1 fruit fly cellular context compared by ENCODE assay signal in the genomic region with DNA sequence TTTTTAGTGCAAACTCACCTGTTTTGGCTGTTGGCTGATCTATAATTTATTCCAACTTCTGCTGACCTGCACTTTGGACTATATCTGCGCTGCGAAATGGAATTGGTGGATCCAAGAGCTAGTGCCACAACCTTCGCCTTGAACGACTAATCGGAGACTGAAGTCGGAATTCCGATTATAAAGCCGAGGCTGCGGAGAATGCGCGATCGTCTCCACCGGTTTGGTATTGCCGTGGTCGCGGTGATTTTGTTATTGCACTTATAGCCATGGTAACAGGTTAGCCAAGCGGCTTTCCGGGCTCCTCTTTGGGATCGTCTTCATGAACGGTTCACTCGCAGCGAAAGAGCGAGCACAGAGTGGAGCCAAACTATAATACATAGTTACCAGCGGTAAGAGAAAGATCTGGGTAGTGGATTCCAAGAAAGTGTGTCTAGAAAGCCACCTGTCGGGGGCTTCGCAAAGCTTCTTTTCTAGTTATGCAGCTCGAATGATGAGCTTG.
TF ChIP-seq lines count a peak whose summit lies in the region.

A gene (minus strand): TSS at position 165 of the 499 bp plus-strand sequence.

TF ChIP-seq in whole organism, embryonic, 481 proteins besides CTCF, POLR2A, EP300 and RAD21 (continued from another document):
- TF ChIP-seq fru (optimal IDR thresholded peaks at IDR 0.05; lab: Kevin White, UChicago): no peak
- TF ChIP-seq pnt (GFP tag; optimal IDR thresholded peaks at IDR 0.05; lab: Kevin White, UChicago): no peak
- TF ChIP-seq CG13287 (GFP tag; IDR thresholded peaks at IDR 0.05; lab: Robert Waterston, UW; ENCODE audit: partially characterized antibody): peak; percentile 24; the same call in 1 of the 2 replicates
- no peak for TF ChIP-seq CrebB (tag; optimal IDR thresholded peaks at IDR 0.05; lab: Kevin White, UChicago)
- no peak for TF ChIP-seq CG8089 (GFP tag; optimal IDR thresholded peaks at IDR 0.05; lab: Kevin White, UChicago)
- TF ChIP-seq sens-2 (GFP tag; IDR thresholded peaks at IDR 0.05; lab: Robert Waterston, UW): 0 out of 2 replicates have a peak, but pooled peaks have one; percentile 44
- TF ChIP-seq CG16779 (GFP tag; IDR thresholded peaks at IDR 0.05; lab: Robert Waterston, UW): no peak
- no peak for TF ChIP-seq eyg (GFP tag; optimal IDR thresholded peaks at IDR 0.05; lab: Kevin White, UChicago)
- TF ChIP-seq CG17186 (GFP tag; optimal IDR thresholded peaks at IDR 0.05; lab: Kevin White, UChicago): no peak
- no peak for TF ChIP-seq CG10209 (GFP tag; optimal IDR thresholded peaks at IDR 0.05; lab: Kevin White, UChicago)
- peak; percentile 44 for TF ChIP-seq Jarid2 (GFP tag; optimal IDR thresholded peaks at IDR 0.05; lab: Kevin White, UChicago)
- TF ChIP-seq ab (GFP tag; optimal IDR thresholded peaks at IDR 0.05; lab: Kevin White, UChicago): no peak
- no peak for TF ChIP-seq so (GFP tag; IDR thresholded peaks at IDR 0.05; lab: Robert Waterston, UW)
- no peak for TF ChIP-seq CG11695 (GFP tag; IDR thresholded peaks at IDR 0.05; lab: Robert Waterston, UW)
- no peak for TF ChIP-seq onecut (GFP tag; IDR thresholded peaks at IDR 0.05; lab: Robert Waterston, UW)
- TF ChIP-seq sr (GFP tag; IDR thresholded peaks at IDR 0.05; lab: Robert Waterston, UW): no peak
- peak; percentile 2 for TF ChIP-seq CG15514 (GFP tag; optimal IDR thresholded peaks at IDR 0.05; lab: Kevin White, UChicago)
- TF ChIP-seq CG3995 (GFP tag; optimal IDR thresholded peaks at IDR 0.05; lab: Kevin White, UChicago): no peak
- TF ChIP-seq ttk (GFP tag; IDR thresholded peaks at IDR 0.05; lab: Robert Waterston, UW): no peak
- TF ChIP-seq CG12219 (GFP tag; optimal IDR thresholded peaks at IDR 0.05; lab: Kevin White, UChicago): no peak
- no peak for TF ChIP-seq Sox102F (GFP tag; optimal IDR thresholded peaks at IDR 0.05; lab: Kevin White, UChicago)
- TF ChIP-seq NC2β (GFP tag; optimal IDR thresholded peaks at IDR 0.05; lab: Kevin White, UChicago): no peak
- TF ChIP-seq Xbp1 (GFP tag; optimal IDR thresholded peaks at IDR 0.05; lab: Kevin White, UChicago): no peak
- TF ChIP-seq rib (GFP tag; IDR thresholded peaks at IDR 0.05; lab: Robert Waterston, UW): peak; percentile 42; the same call in 1 of the 2 replicates
- peak; percentile 84 for TF ChIP-seq CG3163 (GFP tag; optimal IDR thresholded peaks at IDR 0.05; lab: Kevin White, UChicago)
- no peak for TF ChIP-seq Ravus (GFP tag; IDR thresholded peaks at IDR 0.05; lab: Robert Waterston, UW)
- TF ChIP-seq sug (tag; optimal IDR thresholded peaks at IDR 0.05; lab: Kevin White, UChicago): no peak
- peak; percentile 46 for TF ChIP-seq sens (GFP tag; lab: Kevin White, UChicago)
- TF ChIP-seq Oaz (GFP tag; IDR thresholded peaks at IDR 0.05; lab: Robert Waterston, UW): no peak
- TF ChIP-seq CoRest (tag; optimal IDR thresholded peaks at IDR 0.05; lab: Kevin White, UChicago): no peak
- TF ChIP-seq CG14860 (GFP tag; IDR thresholded peaks at IDR 0.05; lab: Robert Waterston, UW; ENCODE audit: partially characterized antibody): no peak
- no peak for TF ChIP-seq CG7963 (GFP tag; IDR thresholded peaks at IDR 0.05; lab: Robert Waterston, UW; ENCODE audit: partially characterized antibody)
- no peak for TF ChIP-seq nerfin-2 (GFP tag; IDR thresholded peaks at IDR 0.05; lab: Robert Waterston, UW; ENCODE audit: partially characterized antibody)
- no peak for TF ChIP-seq sob (GFP tag; IDR thresholded peaks at IDR 0.05; lab: Robert Waterston, UW)
- no peak for TF ChIP-seq CG9817 (tag; optimal IDR thresholded peaks at IDR 0.05; lab: Kevin White, UChicago)
- no peak for TF ChIP-seq HLH3B (GFP tag; IDR thresholded peaks at IDR 0.05; lab: Robert Waterston, UW)
- TF ChIP-seq E2f1 (GFP tag; IDR thresholded peaks at IDR 0.05; lab: Robert Waterston, UW): no peak
- TF ChIP-seq Rfx (GFP tag; IDR thresholded peaks at IDR 0.05; lab: Robert Waterston, UW): no peak
- TF ChIP-seq Antp (GFP tag; optimal IDR thresholded peaks at IDR 0.05; lab: Kevin White, UChicago): no peak
- TF ChIP-seq maf-S (GFP tag; optimal IDR thresholded peaks at IDR 0.05; lab: Kevin White, UChicago): no peak
- TF ChIP-seq Gug (GFP tag; IDR thresholded peaks at IDR 0.05; lab: Robert Waterston, UW): no peak
- TF ChIP-seq cato (GFP tag; optimal IDR thresholded peaks at IDR 0.05; lab: Kevin White, UChicago; ENCODE audit: borderline replicate concordance): no peak
- no peak for TF ChIP-seq Neu2 (GFP tag; optimal IDR thresholded peaks at IDR 0.05; lab: Kevin White, UChicago; ENCODE audit: borderline replicate concordance)
- peak; percentile 34 for TF ChIP-seq CG10543 (GFP tag; optimal IDR thresholded peaks at IDR 0.05; lab: Kevin White, UChicago)
- no peak for TF ChIP-seq Atf-2 (GFP tag; optimal IDR thresholded peaks at IDR 0.05; lab: Kevin White, UChicago)
- no peak for TF ChIP-seq kay (GFP tag; optimal IDR thresholded peaks at IDR 0.05; lab: Kevin White, UChicago)
- no peak for TF ChIP-seq luna (GFP tag; optimal IDR thresholded peaks at IDR 0.05; lab: Kevin White, UChicago)
- no peak for TF ChIP-seq cwo (GFP tag; optimal IDR thresholded peaks at IDR 0.05; lab: Kevin White, UChicago)
- no peak for TF ChIP-seq CG15479 (GFP tag; optimal IDR thresholded peaks at IDR 0.05; lab: Kevin White, UChicago)
- no peak for TF ChIP-seq CG31441 (GFP tag; IDR thresholded peaks at IDR 0.05; lab: Robert Waterston, UW)
- TF ChIP-seq phol (tag; optimal IDR thresholded peaks at IDR 0.05; lab: Kevin White, UChicago): no peak
- TF ChIP-seq unc-4 (GFP tag; IDR thresholded peaks at IDR 0.05; lab: Robert Waterston, UW; ENCODE audit: partially characterized antibody): no peak
- no peak for TF ChIP-seq Abd-B (GFP tag; optimal IDR thresholded peaks at IDR 0.05; lab: Kevin White, UChicago)
- TF ChIP-seq CG6175 (GFP tag; IDR thresholded peaks at IDR 0.05; lab: Robert Waterston, UW): no peak
- TF ChIP-seq H15 (GFP tag; IDR thresholded peaks at IDR 0.05; lab: Robert Waterston, UW): no peak
- TF ChIP-seq Oli (tag; optimal IDR thresholded peaks at IDR 0.05; lab: Kevin White, UChicago): no peak
- TF ChIP-seq CG11247 (GFP tag; IDR thresholded peaks at IDR 0.05; lab: Robert Waterston, UW): no peak
- peak; percentile 77 for TF ChIP-seq CG10979 (tag; optimal IDR thresholded peaks at IDR 0.05; lab: Kevin White, UChicago)
- no peak for TF ChIP-seq lmd (GFP tag; IDR thresholded peaks at IDR 0.05; lab: Robert Waterston, UW)
- no peak for TF ChIP-seq MTF-1 (GFP tag; optimal IDR thresholded peaks at IDR 0.05; lab: Kevin White, UChicago; ENCODE audit: borderline replicate concordance)
- peak; percentile 84 for TF ChIP-seq sd (tag; optimal IDR thresholded peaks at IDR 0.05; lab: Kevin White, UChicago)
- peak; percentile 93 for TF ChIP-seq Deaf1 (tag; optimal IDR thresholded peaks at IDR 0.05; lab: Kevin White, UChicago)
- TF ChIP-seq pita (GFP tag; optimal IDR thresholded peaks at IDR 0.05; lab: Kevin White, UChicago): no peak
- TF ChIP-seq ssp (GFP tag; IDR thresholded peaks at IDR 0.05; lab: Robert Waterston, UW): no peak
- no peak for TF ChIP-seq CG7928 (GFP tag; optimal IDR thresholded peaks at IDR 0.05; lab: Kevin White, UChicago)
- TF ChIP-seq lola (GFP tag; optimal IDR thresholded peaks at IDR 0.05; lab: Kevin White, UChicago): no peak
- TF ChIP-seq p53 (GFP tag; optimal IDR thresholded peaks at IDR 0.05; lab: Kevin White, UChicago): no peak
- TF ChIP-seq tup (GFP tag; optimal IDR thresholded peaks at IDR 0.05; lab: Kevin White, UChicago): no peak
- no peak for TF ChIP-seq Spps (tag; optimal IDR thresholded peaks at IDR 0.05; lab: Kevin White, UChicago)
- TF ChIP-seq CG13624 (GFP tag; optimal IDR thresholded peaks at IDR 0.05; lab: Kevin White, UChicago): no peak
- TF ChIP-seq chinmo (GFP tag; IDR thresholded peaks at IDR 0.05; lab: Robert Waterston, UW; ENCODE audit: partially characterized antibody): peak; percentile 95
- peak in 1 of 2 experiments; percentile 19 for TF ChIP-seq Pdp1 (GFP tag; optimal IDR thresholded peaks at IDR 0.05; lab: Kevin White, UChicago)
- TF ChIP-seq jumu (GFP tag; optimal IDR thresholded peaks at IDR 0.05; lab: Kevin White, UChicago): no peak
- no peak for TF ChIP-seq CG14667 (GFP tag; IDR thresholded peaks at IDR 0.05; lab: Robert Waterston, UW)
- TF ChIP-seq CG11456 (GFP tag; IDR thresholded peaks at IDR 0.05; lab: Robert Waterston, UW): no peak
- no peak for TF ChIP-seq CG34376 (GFP tag; optimal IDR thresholded peaks at IDR 0.05; lab: Kevin White, UChicago)
- TF ChIP-seq Ptx1 (GFP tag; IDR thresholded peaks at IDR 0.05; lab: Robert Waterston, UW): no peak
- no peak for TF ChIP-seq CG9215 (GFP tag; IDR thresholded peaks at IDR 0.05; lab: Robert Waterston, UW)
- no peak for TF ChIP-seq org-1 (GFP tag; optimal IDR thresholded peaks at IDR 0.05; lab: Kevin White, UChicago)
- TF ChIP-seq CG32772 (GFP tag; IDR thresholded peaks at IDR 0.05; lab: Robert Waterston, UW): no peak
- TF ChIP-seq ERR (GFP tag; optimal IDR thresholded peaks at IDR 0.05; lab: Kevin White, UChicago): no peak
- peak; percentile 5 for TF ChIP-seq HHEX (GFP tag; optimal IDR thresholded peaks at IDR 0.05; lab: Kevin White, UChicago)
- no peak for TF ChIP-seq CG10565 (GFP tag; optimal IDR thresholded peaks at IDR 0.05; lab: Kevin White, UChicago)
- no peak for TF ChIP-seq ase (GFP tag; IDR thresholded peaks at IDR 0.05; lab: Robert Waterston, UW)
- TF ChIP-seq esg (GFP tag; conservative IDR thresholded peaks at IDR 0.05; lab: Robert Waterston, UW): no peak
- TF ChIP-seq kni (GFP tag; optimal IDR thresholded peaks at IDR 0.05; lab: Kevin White, UChicago): peak; percentile 79
- no peak for TF ChIP-seq Atf6 (GFP tag; IDR thresholded peaks at IDR 0.05; lab: Robert Waterston, UW)
- TF ChIP-seq Side (GFP tag; optimal IDR thresholded peaks at IDR 0.05; lab: Kevin White, UChicago): no peak
- no peak for TF ChIP-seq Optix (GFP tag; IDR thresholded peaks at IDR 0.05; lab: Robert Waterston, UW)
